Worm (Caenorhabditis elegans): Measurements from ENCODE around the gene ceh-83.

DNA sequence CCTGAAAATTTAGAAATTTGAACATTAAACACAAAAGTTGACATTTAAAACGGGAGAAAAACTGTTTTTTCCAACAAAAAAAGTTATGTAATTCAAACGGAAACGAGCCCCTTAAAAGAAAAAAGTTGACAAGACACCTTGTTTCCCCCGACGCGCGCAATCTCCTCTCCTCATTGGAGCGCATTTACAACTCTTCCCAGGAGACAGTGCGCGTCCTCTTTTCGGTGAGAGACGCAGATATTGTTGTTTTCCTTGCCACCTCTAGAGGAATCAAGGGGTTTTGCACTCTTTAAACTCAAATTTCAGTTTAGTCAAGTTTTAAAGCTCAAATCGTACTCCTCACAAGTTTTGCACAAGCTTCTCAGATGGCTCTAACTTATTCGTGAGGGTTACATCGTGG, 40.5 kb downstream of the ceh-83 start, which contains the start of gene F58E1.13:
- no peak for TF ChIP-seq ceh-48 (tag; optimal IDR thresholded peaks at IDR 0.05)
- no peak for TF ChIP-seq ama-1 (optimal IDR thresholded peaks at IDR 0.05)
